Worm (Caenorhabditis elegans) whole organism, L2 larva: ENCODE measurements around the gene nhr-93.
"Not testable (repeated sequence)": the region's sequence is repeated elsewhere in the genome, so short reads cannot be mapped to it uniquely, and the experiment has no call there.

Experiments
- ZK546.5 ChIP-seq: sonication (generic microtip); optimal IDR thresholded peaks from 2 replicates; lab custom pipeline; 2017; ENCODE audit warnings: missing biosample characterization, missing genetic modification characterization
- skn-1 ChIP-seq: sonication (generic microtip); optimal IDR thresholded peaks from 2 replicates; lab custom pipeline; 2017; ENCODE audit warnings: missing biosample characterization, missing genetic modification characterization
- sma-9 ChIP-seq, 2 experiments: fragments of 150-350 bp in 1 of 2; sonication (generic microtip) in 1 of 2; optimal IDR thresholded peaks; 2 replicates each; lab custom pipeline; 2014 to 2016; ENCODE audit warnings: missing genetic modification characterization in 2 of 2, mild to moderate bottlenecking in 1 of 2, missing biosample characterization in 1 of 2, missing compliant biosample characterization in 1 of 2, missing genetic modification reagents in 1 of 2, moderate library complexity in 1 of 2
- unc-62 ChIP-seq: fragments of 150-350 bp; optimal IDR thresholded peaks from 2 replicates; lab custom pipeline; 2014; ENCODE audit warnings: missing biosample characterization, missing genetic modification reagents, missing genetic modification characterization
- ztf-1 ChIP-seq: fragments of 200-800 bp; sonication (Bioruptor generic); conservative IDR thresholded peaks from 2 replicates; pipeline ENCODE4 v1.3.6; 2022; ENCODE audit warnings: missing genetic modification characterization, missing compliant biosample characterization

- TF ChIP-seq ZK546.5 (tag; lab: Kevin White, UChicago); unc-62 (GFP tag; lab: Kevin White, UChicago); sma-9 (GFP tag; optimal IDR thresholded peaks at IDR 0.05; lab: Kevin White, UChicago); sma-9 (tag; optimal IDR thresholded peaks at IDR 0.05; lab: Kevin White, UChicago); skn-1 (tag; lab: Kevin White, UChicago); ztf-1 (GFP tag; lab: Robert Waterston, UW): not testable (repeated sequence)
Observed at ce11 chrV:3572408-3572807, 34.2 kb upstream of the nhr-93 start, which contains the start of gene F40C5.1.
